Worm (Caenorhabditis elegans) whole organism, L4 larva: ENCODE measurements around the gene madf-5.
A peak's percentile ranks its signal among the peaks of the same experiment; 100 is the strongest.

Experiments used
- R02D3.7 ChIP-seq: fragments of 150-350 bp; sonication (generic microtip); optimal IDR thresholded peaks from 3 replicates; lab custom pipeline; 2014; ENCODE audit warnings: missing biosample characterization, missing genetic modification characterization
- aha-1 ChIP-seq: fragments of 150-350 bp; peaks from one replicate; lab custom pipeline; 2014; ENCODE audit warnings: missing biosample characterization, missing genetic modification characterization
- aly-2 ChIP-seq: sonication (generic microtip); optimal IDR thresholded peaks from 2 replicates; lab custom pipeline; 2018; ENCODE audit warnings: missing biosample characterization, missing genetic modification characterization
- attf-4 ChIP-seq: sonication (generic microtip); optimal IDR thresholded peaks from 3 replicates; lab custom pipeline; 2017; ENCODE audit warnings: missing biosample characterization, missing genetic modification characterization
- ceh-20 ChIP-seq: fragments of 200-800 bp; sonication (Bioruptor generic); IDR thresholded peaks from 2 replicates; pipeline ENCODE4 v1.3.6; 2022; ENCODE audit warnings: missing genetic modification reagents, missing genetic modification characterization, missing compliant biosample characterization
- ceh-28 ChIP-seq: fragments of 150-350 bp; optimal IDR thresholded peaks from 2 replicates; lab custom pipeline; 2014; ENCODE audit warnings: missing biosample characterization, missing genetic modification reagents, missing genetic modification characterization
- ceh-82 ChIP-seq: sonication (generic microtip); optimal IDR thresholded peaks from 2 replicates; lab custom pipeline; 2017; ENCODE audit warnings: missing biosample characterization, missing genetic modification characterization
- daf-12 ChIP-seq: fragments of 150-350 bp; optimal IDR thresholded peaks from 2 replicates; lab custom pipeline; 2014; ENCODE audit warnings: missing biosample characterization, missing genetic modification reagents, missing genetic modification characterization
- daf-16 ChIP-seq, 3 experiments: sonication (generic microtip); optimal IDR thresholded peaks; 2 replicates each; lab custom pipeline; 2016 to 2017; ENCODE audit warnings: missing genetic modification characterization in 3 of 3, missing genetic modification reagents in 3 of 3, mild to moderate bottlenecking in 2 of 3, missing compliant biosample characterization in 2 of 3, missing biosample characterization in 1 of 3, moderate library complexity in 1 of 3
- daf-19 ChIP-seq: fragments of 200-800 bp; sonication (Bioruptor generic); conservative IDR thresholded peaks from 2 replicates; pipeline ENCODE4 v1.3.6; 2022; ENCODE audit warnings: missing genetic modification characterization, missing compliant biosample characterization
- dmd-6 ChIP-seq: fragments of 200-800 bp; sonication (Bioruptor generic); IDR thresholded peaks from 2 replicates; pipeline ENCODE4 v1.3.6; 2022; ENCODE audit warnings: missing genetic modification reagents, missing genetic modification characterization, missing compliant biosample characterization
- dmd-9 ChIP-seq: fragments of 200-800 bp; sonication (Bioruptor generic); IDR thresholded peaks from 2 replicates; pipeline ENCODE4 v1.3.6; 2022; ENCODE audit warnings: missing genetic modification reagents, missing genetic modification characterization, missing compliant biosample characterization
- dpl-1 ChIP-seq: fragments of 150-350 bp; optimal IDR thresholded peaks from 2 replicates; lab custom pipeline; 2014; ENCODE audit warnings: missing biosample characterization, missing genetic modification reagents, missing genetic modification characterization
- dve-1 ChIP-seq: sonication (generic microtip); optimal IDR thresholded peaks from 2 replicates; lab custom pipeline; 2017; ENCODE audit warnings: antibody characterized with exemption, mild to moderate bottlenecking, missing genetic modification characterization, missing compliant biosample characterization; ENCODE audit not compliant: insufficient read depth
- egl-43 ChIP-seq: fragments of 200-800 bp; sonication (Bioruptor generic); IDR thresholded peaks from 2 replicates; pipeline ENCODE4 v1.3.6; 2022; ENCODE audit warnings: missing genetic modification reagents, missing genetic modification characterization, missing compliant biosample characterization
- hif-1 ChIP-seq, 2 experiments: sonication (generic microtip); optimal IDR thresholded peaks; 2 replicates each; lab custom pipeline; 2016 to 2017; ENCODE audit warnings: missing compliant biosample characterization in 2 of 2, missing genetic modification characterization in 2 of 2, missing genetic modification reagents in 2 of 2, missing genotype in 2 of 2, mild to moderate bottlenecking in 1 of 2
- hlh-11 ChIP-seq: fragments of 200-800 bp; sonication (Bioruptor generic); optimal IDR thresholded peaks from 2 replicates; lab custom pipeline; 2018; ENCODE audit warnings: mild to moderate bottlenecking, missing genetic modification characterization, missing compliant biosample characterization
- hmg-1.1 ChIP-seq: fragments of 200-800 bp; sonication (Bioruptor generic); IDR thresholded peaks from 2 replicates; pipeline ENCODE4 v1.3.6; 2022; ENCODE audit warnings: missing genetic modification reagents, missing genetic modification characterization, missing compliant biosample characterization
- jun-1 ChIP-seq: fragments of 150-350 bp; optimal IDR thresholded peaks from 2 replicates; lab custom pipeline; 2014; ENCODE audit warnings: missing biosample characterization, missing genetic modification reagents, missing genetic modification characterization
- lim-7 ChIP-seq: fragments of 200-800 bp; sonication (Bioruptor generic); IDR thresholded peaks from 2 replicates; pipeline ENCODE4 v1.3.6; 2022; ENCODE audit warnings: missing genetic modification characterization, missing compliant biosample characterization
- lin-38 ChIP-seq: fragments of 200-800 bp; sonication (Bioruptor generic); IDR thresholded peaks from 2 replicates; pipeline ENCODE4 v1.3.6; 2022; ENCODE audit warnings: missing genetic modification reagents, missing genetic modification characterization, missing compliant biosample characterization
- madf-9 ChIP-seq: fragments of 200-800 bp; sonication (Bioruptor generic); conservative IDR thresholded peaks from 2 replicates; pipeline ENCODE4 v1.3.6; 2022; ENCODE audit warnings: missing genetic modification reagents, missing genetic modification characterization, missing compliant biosample characterization
- mes-2 ChIP-seq: sonication (generic microtip); optimal IDR thresholded peaks from 2 replicates; lab custom pipeline; 2016; ENCODE audit warnings: missing genotype, mild to moderate bottlenecking, missing genetic modification characterization, missing compliant biosample characterization; ENCODE audit not compliant: poor library complexity, severe bottlenecking
- nhr-10 ChIP-seq: fragments of 150-350 bp; optimal IDR thresholded peaks from 2 replicates; lab custom pipeline; 2014; ENCODE audit warnings: missing biosample characterization, missing genetic modification characterization
- nhr-102 ChIP-seq: sonication (generic microtip); optimal IDR thresholded peaks from 2 replicates; lab custom pipeline; 2016; ENCODE audit warnings: mild to moderate bottlenecking, missing genetic modification characterization, moderate library complexity, missing compliant biosample characterization
- nhr-237 ChIP-seq: sonication (generic microtip); optimal IDR thresholded peaks from 2 replicates; lab custom pipeline; 2017; ENCODE audit warnings: missing biosample characterization, missing genetic modification characterization
- nhr-41 ChIP-seq: fragments of 200-800 bp; sonication (Bioruptor generic); IDR thresholded peaks from 2 replicates; pipeline ENCODE4 v1.3.6; 2022; ENCODE audit warnings: missing genetic modification reagents, missing genetic modification characterization, missing compliant biosample characterization
- nhr-42 ChIP-seq: fragments of 200-800 bp; sonication (Bioruptor generic); IDR thresholded peaks from 2 replicates; pipeline ENCODE4 v1.3.6; 2022; ENCODE audit warnings: missing genetic modification characterization, missing compliant biosample characterization
- nhr-6 ChIP-seq: fragments of 150-350 bp; optimal IDR thresholded peaks from 2 replicates; lab custom pipeline; 2014; ENCODE audit warnings: missing biosample characterization, missing genetic modification characterization
- php-3 ChIP-seq: fragments of 200-800 bp; sonication (Bioruptor generic); IDR thresholded peaks from 2 replicates; pipeline ENCODE4 v1.3.6; 2022; ENCODE audit warnings: missing genetic modification reagents, missing genetic modification characterization, missing compliant biosample characterization
- rbr-2 ChIP-seq: sonication (generic microtip); optimal IDR thresholded peaks from 2 replicates; lab custom pipeline; 2016; ENCODE audit warnings: missing genotype, missing genetic modification characterization, missing compliant biosample characterization
- tra-1 ChIP-seq: fragments of 200-800 bp; sonication (Bioruptor generic); IDR thresholded peaks from 2 replicates; pipeline ENCODE4 v1.3.6; 2022; ENCODE audit warnings: missing genetic modification reagents, missing genetic modification characterization, missing compliant biosample characterization
- unc-62 ChIP-seq, 3 experiments: fragments of 150-350 bp in 1 of 3; sonication (generic microtip); optimal IDR thresholded peaks in 2 of 3; peaks in 1 of 3; 1 replicate in 1 of 3; 2 replicates in 2 of 3; lab custom pipeline; 2014 to 2017; ENCODE audit warnings: missing biosample characterization in 3 of 3, missing genetic modification characterization in 3 of 3, missing genetic modification reagents in 3 of 3, missing genotype in 1 of 3
- zfp-2 ChIP-seq: sonication (generic microtip); optimal IDR thresholded peaks from 2 replicates; lab custom pipeline; 2016; ENCODE audit warnings: mild to moderate bottlenecking, missing genetic modification characterization, missing compliant biosample characterization
- ztf-11 ChIP-seq: fragments of 150-350 bp; optimal IDR thresholded peaks from 2 replicates; lab custom pipeline; 2014; ENCODE audit warnings: missing biosample characterization, missing genetic modification characterization

The madf-5 gene

DNA sequence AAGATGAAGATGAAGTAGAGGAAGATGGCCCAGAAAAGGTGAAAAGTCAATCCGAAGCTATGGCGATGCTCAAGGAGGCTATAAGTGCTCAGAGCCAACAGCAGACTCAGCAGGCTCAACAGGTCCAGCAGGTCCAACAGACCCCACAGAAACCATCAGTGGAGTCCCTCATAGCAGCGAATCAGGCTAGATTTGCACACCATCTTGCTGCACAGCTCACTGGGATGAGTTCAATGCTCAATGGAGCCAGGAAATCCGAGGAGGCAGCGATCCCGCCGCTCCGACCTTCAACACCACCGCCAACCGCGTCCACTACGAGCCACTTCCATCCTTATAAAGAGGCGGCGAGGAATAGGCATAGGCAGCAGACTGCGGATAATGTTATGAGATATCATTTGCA is 1.4 kb downstream of the madf-5 start (continued):
- TF ChIP-seq nhr-41 (GFP tag; lab: Robert Waterston, UW) (no peak), ceh-20 (no peak), madf-9 (GFP tag; lab: Robert Waterston, UW) (no peak), nhr-10 (tag; lab: Kevin White, UChicago) (no peak), hif-1 (tag; optimal IDR thresholded peaks at IDR 0.05; lab: Kevin White, UChicago) (no peak), dpl-1 (GFP tag; lab: Kevin White, UChicago) (no peak), egl-43 (GFP tag; lab: Robert Waterston, UW) (0 out of 2 replicates have a peak, but pooled peaks have one; percentile 63), dmd-6 (GFP tag; lab: Robert Waterston, UW) (no peak), aly-2 (tag; lab: Kevin White, UChicago) (no peak), daf-19 (GFP tag; lab: Robert Waterston, UW) (no peak), lin-38 (GFP tag; lab: Robert Waterston, UW) (no peak), zfp-2 (no peak), nhr-6 (tag; lab: Kevin White, UChicago) (no peak), php-3 (GFP tag; lab: Robert Waterston, UW) (no peak), nhr-42 (no peak), attf-4 (no peak), tra-1 (GFP tag; lab: Robert Waterston, UW) (no peak)

DNA sequence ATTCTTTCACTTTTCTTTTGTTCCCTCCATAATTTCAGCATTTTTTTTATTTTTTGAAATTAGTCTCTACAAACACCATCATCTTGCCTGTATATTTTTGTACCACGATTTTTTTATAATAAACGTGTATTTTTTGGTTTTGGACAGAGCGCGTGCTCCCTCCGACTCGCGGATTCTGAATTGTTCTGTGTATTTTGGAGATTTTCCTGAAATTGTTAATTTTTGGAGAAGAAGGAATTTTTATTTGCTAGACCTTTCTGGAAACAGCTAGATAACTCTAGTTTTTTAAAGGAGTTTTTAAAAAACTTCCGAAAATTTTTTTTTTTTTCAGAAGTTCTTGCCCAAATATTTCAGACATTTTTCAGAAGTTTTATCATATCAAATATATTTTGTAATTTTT is 3.0 kb downstream of the madf-5 start, which contains the start of gene C01G12.13:
Gene C01G12.13, plus strand, starts transcription at position 301 of the 400 bp plus-strand sequence.
- no peak for TF ChIP-seq php-3 (GFP tag; lab: Robert Waterston, UW)
- no peak for TF ChIP-seq ceh-82 (tag; lab: Kevin White, UChicago)
- no peak for TF ChIP-seq R02D3.7 (tag; lab: Kevin White, UChicago)
- no peak for TF ChIP-seq lim-7 (GFP tag; lab: Robert Waterston, UW)
- no peak for TF ChIP-seq nhr-237 (tag; lab: Kevin White, UChicago)
- no peak for TF ChIP-seq ztf-11 (tag; lab: Kevin White, UChicago)
- no peak for TF ChIP-seq hlh-11 (tag; lab: Kevin White, UChicago)
- TF ChIP-seq daf-16 (GFP tag; optimal IDR thresholded peaks at IDR 0.05; lab: Kevin White, UChicago): no peak
- no peak for TF ChIP-seq daf-16 (tag; optimal IDR thresholded peaks at IDR 0.05; lab: Kevin White, UChicago)
- TF ChIP-seq nhr-6 (tag; lab: Kevin White, UChicago): no peak
- TF ChIP-seq jun-1 (tag; lab: Kevin White, UChicago): no peak

DNA sequence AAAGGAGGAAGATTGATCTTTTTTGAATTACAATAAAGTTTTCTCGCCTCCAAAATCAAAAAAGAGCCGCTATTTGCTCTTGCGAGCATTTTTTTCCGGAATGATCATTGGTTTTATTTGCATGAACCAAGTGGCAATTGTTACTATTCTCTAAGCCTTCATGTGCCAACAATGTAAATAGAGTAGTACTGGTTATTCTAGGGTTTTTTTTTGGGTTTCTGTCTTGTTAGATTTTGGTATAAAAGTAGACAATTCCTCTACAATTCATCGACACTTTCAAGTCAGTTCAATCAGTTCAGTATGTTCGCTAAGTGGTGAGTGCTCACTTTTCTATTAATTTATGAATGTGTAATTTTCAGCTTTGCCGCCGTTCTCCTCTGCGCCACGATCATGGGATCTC is 4.6 kb downstream of the madf-5 start, which contains the start of gene nspb-7:
Gene nspb-7, plus strand, starts transcription at position 301 of the 400 bp plus-strand sequence.
- peak; percentile 24 for TF ChIP-seq aha-1 (tag; lab: Kevin White, UChicago)
- TF ChIP-seq hmg-1.1 (GFP tag; lab: Robert Waterston, UW): no peak
- TF ChIP-seq, all 104 proteins: peak for 1

- no peak for TF ChIP-seq nhr-102
- no peak for TF ChIP-seq rbr-2 (tag; lab: Kevin White, UChicago)
- no peak for TF ChIP-seq jun-1 (tag; lab: Kevin White, UChicago)
- TF ChIP-seq ceh-28 (tag; lab: Kevin White, UChicago): peak; percentile 70
- no peak for TF ChIP-seq daf-12
Observed at ce11 chrII:14578716-14579115, 5.3 kb downstream of the madf-5 start, which contains the start of gene C01G12.9. Gene C01G12.9 (plus strand): TSS chrII:14579016.

ce11 chrII:14580549-14580948 is 7.1 kb downstream of the madf-5 start, which contains the start of the genes nspb-8 and nspb-9:
Gene nspb-8 (minus strand): TSS chrII:14580649.
Gene nspb-9 (plus strand): TSS chrII:14580859.
- TF ChIP-seq hif-1 (tag; optimal IDR thresholded peaks at IDR 0.05; lab: Kevin White, UChicago) (no peak), aha-1 (tag; lab: Kevin White, UChicago) (peak; percentile 42), unc-62 (GFP tag; optimal IDR thresholded peaks at IDR 0.05 in 1 of 2; lab: Kevin White, UChicago) (peak in 1 of 2 experiments; percentile 46), unc-62 (tag; optimal IDR thresholded peaks at IDR 0.05; lab: Kevin White, UChicago) (no peak), mes-2 (tag; lab: Kevin White, UChicago) (no peak), dve-1 (tag; lab: Kevin White, UChicago) (no peak), madf-9 (GFP tag; lab: Robert Waterston, UW) (no peak), dmd-9 (no peak), php-3 (GFP tag; lab: Robert Waterston, UW) (no peak)
- TF ChIP-seq, all 104 proteins: peak for 2
